Worm (Caenorhabditis elegans): ENCODE data around the gene F13A7.7.

F13A7.7 gene

ce11 chrV:16356798-16357197 is 26.8 kb downstream of the F13A7.7 start:
- TF ChIP-seq sma-3 (GFP tag; optimal IDR thresholded peaks at IDR 0.05) (no peak), mbf-1 (tag; optimal IDR thresholded peaks at IDR 0.05) (no peak), skn-1 (tag; optimal IDR thresholded peaks at IDR 0.05) (no peak), ama-1 (optimal IDR thresholded peaks at IDR 0.05) (no peak), ceh-82 (tag; optimal IDR thresholded peaks at IDR 0.05) (no peak), nhr-21 (tag; optimal IDR thresholded peaks at IDR 0.05) (no peak), crh-2 (tag; optimal IDR thresholded peaks at IDR 0.05) (no peak), blmp-1 (tag; optimal IDR thresholded peaks at IDR 0.05; ENCODE audit: insufficient read depth) (no peak), lin-39 (tag; optimal IDR thresholded peaks at IDR 0.05) (no peak), R02D3.7 (tag; optimal IDR thresholded peaks at IDR 0.05) (no peak), nhr-237 (tag; optimal IDR thresholded peaks at IDR 0.05) (no peak), zag-1 (tag; optimal IDR thresholded peaks at IDR 0.05) (no peak), unc-62 (GFP tag; optimal IDR thresholded peaks at IDR 0.05) (no peak), nhr-77 (tag; optimal IDR thresholded peaks at IDR 0.05) (no peak), ztf-1 (GFP tag; conservative IDR thresholded peaks at IDR 0.05) (no peak), gmeb-1 (tag; optimal IDR thresholded peaks at IDR 0.05) (no peak)

ce11 chrV:16355941-16356340 is 27.7 kb downstream of the F13A7.7 start:
- TF ChIP-seq C34F6.9 (tag; optimal IDR thresholded peaks at IDR 0.05), result peak; percentile 95
- no peak for TF ChIP-seq dmd-4 (tag; optimal IDR thresholded peaks at IDR 0.05)
- peak; percentile 67 for TF ChIP-seq ceh-16 (tag; optimal IDR thresholded peaks at IDR 0.05)
- TF ChIP-seq mab-5 (tag; optimal IDR thresholded peaks at IDR 0.05), result peak; percentile 1
- peak; percentile 54 for TF ChIP-seq ama-1 (optimal IDR thresholded peaks at IDR 0.05)
- no peak for TF ChIP-seq unc-62 (GFP tag; optimal IDR thresholded peaks at IDR 0.05)
- TF ChIP-seq ztf-11 (tag; optimal IDR thresholded peaks at IDR 0.05), result no peak
- TF ChIP-seq Y55F3AM.14 (GFP tag; optimal IDR thresholded peaks at IDR 0.05), result peak; percentile 89
- peak; percentile 93 for TF ChIP-seq crh-2 (tag; optimal IDR thresholded peaks at IDR 0.05)
- TF ChIP-seq sem-4 (tag; optimal IDR thresholded peaks at IDR 0.05), result peak; percentile 75
- peak; percentile 92 for TF ChIP-seq sma-9 (GFP tag; optimal IDR thresholded peaks at IDR 0.05)
- TF ChIP-seq sma-9 (tag; optimal IDR thresholded peaks at IDR 0.05), result no peak
- no peak for TF ChIP-seq mbf-1 (tag; optimal IDR thresholded peaks at IDR 0.05)
- peak; percentile 87 for TF ChIP-seq sma-3 (GFP tag; optimal IDR thresholded peaks at IDR 0.05)
- TF ChIP-seq lin-13 (GFP tag; optimal IDR thresholded peaks at IDR 0.05), result peak; percentile 79
- no peak for TF ChIP-seq ceh-82 (tag; optimal IDR thresholded peaks at IDR 0.05)
- TF ChIP-seq alr-1 (tag; optimal IDR thresholded peaks at IDR 0.05), result no peak
- TF ChIP-seq unc-39 (tag; optimal IDR thresholded peaks at IDR 0.05), result no peak
- no peak for TF ChIP-seq nhr-23 (tag; optimal IDR thresholded peaks at IDR 0.05)
- TF ChIP-seq nhr-21 (tag; optimal IDR thresholded peaks at IDR 0.05), result peak; percentile 89
- no peak for TF ChIP-seq peb-1 (tag; optimal IDR thresholded peaks at IDR 0.05)
- no peak for TF ChIP-seq nhr-12 (tag; optimal IDR thresholded peaks at IDR 0.05)
- peak; percentile 93 for TF ChIP-seq F13H6.1 (tag; optimal IDR thresholded peaks at IDR 0.05)
- peak; percentile 79 for TF ChIP-seq blmp-1 (tag; optimal IDR thresholded peaks at IDR 0.05; ENCODE audit: insufficient read depth)
- no peak for TF ChIP-seq R02D3.7 (tag; optimal IDR thresholded peaks at IDR 0.05)
- TF ChIP-seq nhr-129 (tag; optimal IDR thresholded peaks at IDR 0.05), result peak; percentile 94
- TF ChIP-seq nhr-6 (tag; optimal IDR thresholded peaks at IDR 0.05), result peak; percentile 74
- TF ChIP-seq mdl-1 (tag; optimal IDR thresholded peaks at IDR 0.05), result peak; percentile 85 to 87
- TF ChIP-seq elt-1 (tag; optimal IDR thresholded peaks at IDR 0.05), result no peak
- no peak for TF ChIP-seq nhr-77 (tag; optimal IDR thresholded peaks at IDR 0.05)
- TF ChIP-seq nhr-11 (tag; optimal IDR thresholded peaks at IDR 0.05), result no peak
- TF ChIP-seq zag-1 (tag; optimal IDR thresholded peaks at IDR 0.05), result peak; percentile 80
- peak; percentile 57 for TF ChIP-seq ztf-4 (tag; optimal IDR thresholded peaks at IDR 0.05)
- peak; percentile 80 for TF ChIP-seq egl-27 (tag; optimal IDR thresholded peaks at IDR 0.05)
- peak; percentile 87 for TF ChIP-seq fos-1 (tag; optimal IDR thresholded peaks at IDR 0.05)
- TF ChIP-seq skn-1 (tag; optimal IDR thresholded peaks at IDR 0.05), result no peak
- TF ChIP-seq ztf-1 (GFP tag; conservative IDR thresholded peaks at IDR 0.05), result no peak
- peak; percentile 30 for TF ChIP-seq ZK546.5 (tag; optimal IDR thresholded peaks at IDR 0.05)
- TF ChIP-seq elt-3 (tag; optimal IDR thresholded peaks at IDR 0.05), result no peak
- peak; percentile 80 for TF ChIP-seq snpc-4 (tag; optimal IDR thresholded peaks at IDR 0.05)
- peak; percentile 81 for TF ChIP-seq nhr-25 (tag; optimal IDR thresholded peaks at IDR 0.05)
- TF ChIP-seq gmeb-1 (tag; optimal IDR thresholded peaks at IDR 0.05), result peak; percentile 76
- TF ChIP-seq lin-11 (tag; optimal IDR thresholded peaks at IDR 0.05), result peak; percentile 92
- TF ChIP-seq nhr-10 (tag; optimal IDR thresholded peaks at IDR 0.05), result no peak
- TF ChIP-seq lsy-2 (tag; optimal IDR thresholded peaks at IDR 0.05), result peak; percentile 57 to 88
- no peak for TF ChIP-seq nhr-237 (tag; optimal IDR thresholded peaks at IDR 0.05)
- peak; percentile 78 for TF ChIP-seq unc-55 (GFP tag; optimal IDR thresholded peaks at IDR 0.05)
- no peak for TF ChIP-seq aly-2 (tag; optimal IDR thresholded peaks at IDR 0.05)
- TF ChIP-seq lin-39 (tag; optimal IDR thresholded peaks at IDR 0.05), result no peak
